Fruit fly (Drosophila melanogaster) whole organism, embryonic: ENCODE results near the gene CG17996.

ENCODE experiments used
- CG10209 ChIP-seq: fragments of 200-800 bp; sonication (Bioruptor generic); optimal IDR thresholded peaks from 3 replicates; lab custom pipeline; 2017; ENCODE audit warnings: missing biosample characterization, mild to moderate bottlenecking, missing genetic modification characterization, missing genetic modification reagents
- CG10366 ChIP-seq: fragments of 200-800 bp; sonication (Bioruptor generic); IDR thresholded peaks from 2 replicates; pipeline ENCODE4 v1.3.6; 2022; ENCODE audit warnings: missing biosample characterization, missing genetic modification characterization
- CG12942 ChIP-seq: fragments of 200-800 bp; sonication (Bioruptor generic); optimal IDR thresholded peaks from 3 replicates; lab custom pipeline; 2016; ENCODE audit warnings: missing biosample characterization, missing genetic modification characterization
- CG13287 ChIP-seq: fragments of 200-800 bp; sonication (Bioruptor generic); IDR thresholded peaks from 2 replicates; pipeline ENCODE4 v1.3.6; 2022; ENCODE audit warnings: missing biosample characterization, missing genetic modification characterization; ENCODE audit not compliant: partially characterized antibody
- CG13894 ChIP-seq: fragments of 200-800 bp; sonication (Bioruptor generic); optimal IDR thresholded peaks from 3 replicates; lab custom pipeline; 2018; ENCODE audit warnings: missing biosample characterization, mild to moderate bottlenecking, missing genetic modification characterization, moderate library complexity
- CG15696 ChIP-seq: fragments of 200-800 bp; sonication (Bioruptor generic); optimal IDR thresholded peaks from 2 replicates; lab custom pipeline; 2019; ENCODE audit warnings: missing biosample characterization, mild to moderate bottlenecking, missing genetic modification characterization, moderate library complexity
- CG17802 ChIP-seq: fragments of 200-800 bp; sonication (Bioruptor generic); optimal IDR thresholded peaks from 2 replicates; lab custom pipeline; 2018; ENCODE audit warnings: missing biosample characterization, mild to moderate bottlenecking, missing genetic modification characterization, moderate library complexity
- CG2199 ChIP-seq: fragments of 200-800 bp; sonication (Bioruptor generic); IDR thresholded peaks from 3 replicates; pipeline ENCODE4 v1.3.6; 2022; ENCODE audit warnings: missing biosample characterization, missing genetic modification characterization
- CG30403 ChIP-seq: fragments of 200-800 bp; sonication (Bioruptor generic); optimal IDR thresholded peaks from 3 replicates; lab custom pipeline; 2016; ENCODE audit warnings: missing biosample characterization, missing genetic modification characterization
- CG3847 ChIP-seq: fragments of 200-800 bp; sonication (Bioruptor generic); IDR thresholded peaks from 2 replicates; pipeline ENCODE4 v1.3.6; 2022; ENCODE audit warnings: missing biosample characterization, missing genetic modification characterization
- CG4282 ChIP-seq: fragments of 200-800 bp; sonication (Bioruptor generic); optimal IDR thresholded peaks from 2 replicates; lab custom pipeline; 2016; ENCODE audit warnings: missing biosample characterization, missing genetic modification characterization
- CG4328 ChIP-seq: fragments of 200-800 bp; sonication (Bioruptor generic); optimal IDR thresholded peaks from 3 replicates; lab custom pipeline; 2017; ENCODE audit warnings: missing biosample characterization, missing genetic modification reagents, missing genetic modification characterization
- CG4424 ChIP-seq: fragments of 200-800 bp; sonication (Bioruptor generic); optimal IDR thresholded peaks from 3 replicates; lab custom pipeline; 2016; ENCODE audit warnings: missing biosample characterization, missing genetic modification characterization
- CG6854 ChIP-seq: fragments of 200-800 bp; sonication (Bioruptor generic); optimal IDR thresholded peaks from 3 replicates; lab custom pipeline; 2017; ENCODE audit warnings: missing biosample characterization, mild to moderate bottlenecking, missing genetic modification characterization
- CG7271 ChIP-seq: fragments of 200-800 bp; sonication (Bioruptor generic); optimal IDR thresholded peaks from 2 replicates; lab custom pipeline; 2018; ENCODE audit warnings: missing biosample characterization, mild to moderate bottlenecking, missing genetic modification characterization, moderate library complexity
- CG7963 ChIP-seq: fragments of 200-800 bp; sonication (Bioruptor generic); IDR thresholded peaks from 3 replicates; pipeline ENCODE4 v1.3.6; 2022; ENCODE audit warnings: missing biosample characterization, missing genetic modification characterization; ENCODE audit not compliant: partially characterized antibody
- CG9437 ChIP-seq: fragments of 200-800 bp; sonication (Bioruptor generic); optimal IDR thresholded peaks from 2 replicates; lab custom pipeline; 2018; ENCODE audit warnings: missing biosample characterization, mild to moderate bottlenecking, missing genetic modification characterization
- CG9932 ChIP-seq: fragments of 200-800 bp; sonication (Bioruptor generic); IDR thresholded peaks from 2 replicates; pipeline ENCODE4 v1.3.6; 2022; ENCODE audit warnings: missing biosample characterization, missing genetic modification characterization
- Dek ChIP-seq: fragments of 200-800 bp; sonication (Bioruptor generic); optimal IDR thresholded peaks from 3 replicates; lab custom pipeline; 2019; ENCODE audit warnings: missing biosample characterization, mild to moderate bottlenecking, missing genetic modification characterization, moderate library complexity
- Fer1 ChIP-seq: fragments of 200-800 bp; sonication (Bioruptor generic); optimal IDR thresholded peaks from 2 replicates; lab custom pipeline; 2017; ENCODE audit warnings: missing biosample characterization, mild to moderate bottlenecking, missing genetic modification characterization
- Hr3 ChIP-seq: fragments of 200-800 bp; sonication (Bioruptor generic); optimal IDR thresholded peaks from 3 replicates; lab custom pipeline; 2016; ENCODE audit warnings: missing biosample characterization, missing genetic modification characterization
- Hr78 ChIP-seq, 2 experiments: fragments of 200-800 bp in 1 of 2; fragments of >200 bp in 1 of 2; sonication (Bioruptor generic) in 1 of 2; optimal IDR thresholded peaks; 2 replicates each; lab custom pipeline; 2017 to 2019; ENCODE audit warnings: missing biosample characterization in 2 of 2, missing genetic modification characterization in 2 of 2, mild to moderate bottlenecking in 1 of 2, moderate library complexity in 1 of 2
- Lim3 ChIP-seq: fragments of 200-800 bp; sonication (Bioruptor generic); IDR thresholded peaks from 2 replicates; pipeline ENCODE4 v1.3.6; 2022; ENCODE audit warnings: missing biosample characterization, missing genetic modification characterization
- Mes4 ChIP-seq: fragments of 200-800 bp; sonication (Bioruptor generic); optimal IDR thresholded peaks from 2 replicates; lab custom pipeline; 2016; ENCODE audit warnings: missing biosample characterization, missing genetic modification characterization
- Opbp ChIP-seq: fragments of 200-800 bp; sonication (Bioruptor generic); IDR thresholded peaks from 3 replicates; pipeline ENCODE4 v1.3.6; 2022; ENCODE audit warnings: missing biosample characterization, missing genetic modification characterization; ENCODE audit not compliant: partially characterized antibody
- PHDP ChIP-seq: fragments of 200-800 bp; sonication (Bioruptor generic); optimal IDR thresholded peaks from 3 replicates; lab custom pipeline; 2018; ENCODE audit warnings: missing biosample characterization, mild to moderate bottlenecking, missing genetic modification characterization, moderate library complexity
- Sox100B ChIP-seq: fragments of 200-800 bp; sonication (Bioruptor generic); optimal IDR thresholded peaks from 3 replicates; lab custom pipeline; 2018; ENCODE audit warnings: missing biosample characterization, mild to moderate bottlenecking, missing genetic modification characterization
- YL-1 ChIP-seq: fragments of 200-800 bp; sonication (Bioruptor generic); optimal IDR thresholded peaks from 3 replicates; lab custom pipeline; 2017; ENCODE audit warnings: missing biosample characterization, mild to moderate bottlenecking, missing genetic modification characterization
- ash1 ChIP-seq: fragments of 200-800 bp; sonication (Bioruptor generic); optimal IDR thresholded peaks from 2 replicates; lab custom pipeline; 2018; ENCODE audit warnings: missing biosample characterization, mild to moderate bottlenecking, missing genetic modification characterization
- bsh ChIP-seq, 2 experiments: fragments of 200-800 bp; sonication (Bioruptor generic); optimal IDR thresholded peaks; 2 replicates each; lab custom pipeline; 2017 to 2018; ENCODE audit warnings: mild to moderate bottlenecking in 2 of 2, missing biosample characterization in 2 of 2, missing genetic modification characterization in 2 of 2, moderate library complexity in 1 of 2
- cg ChIP-seq: fragments of 200-800 bp; sonication (Bioruptor generic); optimal IDR thresholded peaks from 3 replicates; lab custom pipeline; 2019; ENCODE audit warnings: missing biosample characterization, mild to moderate bottlenecking, missing genetic modification characterization, moderate library complexity
- chinmo ChIP-seq: fragments of 200-800 bp; sonication (Bioruptor generic); IDR thresholded peaks from 4 replicates; pipeline ENCODE4 v1.3.6; 2022; ENCODE audit warnings: missing biosample characterization, missing genetic modification characterization; ENCODE audit not compliant: partially characterized antibody
- dm ChIP-seq: fragments of 200-800 bp; sonication (Bioruptor generic); optimal IDR thresholded peaks from 3 replicates; lab custom pipeline; 2016; ENCODE audit warnings: missing biosample characterization, missing genetic modification characterization
- gfzf ChIP-seq: fragments of 200-800 bp; sonication (Bioruptor generic); optimal IDR thresholded peaks from 2 replicates; lab custom pipeline; 2016; ENCODE audit warnings: missing biosample characterization, mild to moderate bottlenecking, missing genetic modification characterization, moderate library complexity
- gsb ChIP-seq: fragments of 200-800 bp; sonication (Bioruptor generic); IDR thresholded peaks from 2 replicates; pipeline ENCODE4 v1.3.6; 2022; ENCODE audit warnings: missing biosample characterization, missing genetic modification characterization
- hb ChIP-seq: fragments of 200-800 bp; sonication (Bioruptor generic); IDR thresholded peaks from 3 replicates; pipeline ENCODE4 v1.3.6; 2022; ENCODE audit warnings: missing biosample characterization, missing genetic modification characterization; ENCODE audit not compliant: partially characterized antibody
- jumu ChIP-seq: fragments of 200-800 bp; sonication (Bioruptor generic); optimal IDR thresholded peaks from 3 replicates; lab custom pipeline; 2016; ENCODE audit warnings: missing biosample characterization, missing genetic modification characterization
- klu ChIP-seq: fragments of 200-800 bp; sonication (Bioruptor generic); IDR thresholded peaks from 2 replicates; pipeline ENCODE4 v1.3.6; 2022; ENCODE audit warnings: missing biosample characterization, missing genetic modification characterization
- knrl ChIP-seq: fragments of 200-800 bp; sonication (Bioruptor generic); IDR thresholded peaks from 3 replicates; pipeline ENCODE4 v1.3.6; 2022; ENCODE audit warnings: missing biosample characterization, missing genetic modification characterization; ENCODE audit not compliant: partially characterized antibody
- nom ChIP-seq: fragments of 200-800 bp; sonication (Bioruptor generic); optimal IDR thresholded peaks from 2 replicates; lab custom pipeline; 2017; ENCODE audit warnings: missing biosample characterization, missing genetic modification characterization, mild to moderate bottlenecking, moderate library complexity, missing genetic modification reagents
- peb ChIP-seq: fragments of 200-800 bp; sonication (Bioruptor generic); IDR thresholded peaks from 2 replicates; pipeline ENCODE4 v1.3.6; 2022; ENCODE audit warnings: missing biosample characterization, missing genetic modification characterization
- phol ChIP-seq: fragments of 200-800 bp; sonication (Bioruptor generic); optimal IDR thresholded peaks from 3 replicates; lab custom pipeline; 2018; ENCODE audit warnings: missing biosample characterization, mild to moderate bottlenecking, missing genetic modification characterization, moderate library complexity
- pros ChIP-seq: fragments of 200-800 bp; sonication (Bioruptor generic); optimal IDR thresholded peaks from 3 replicates; lab custom pipeline; 2019; ENCODE audit warnings: missing biosample characterization, mild to moderate bottlenecking, missing genetic modification characterization, moderate library complexity
- psq ChIP-seq: fragments of 200-800 bp; sonication (Bioruptor generic); optimal IDR thresholded peaks from 2 replicates; lab custom pipeline; 2017; ENCODE audit warnings: missing biosample characterization, missing genetic modification characterization
- sima ChIP-seq: fragments of 200-800 bp; sonication (Bioruptor generic); optimal IDR thresholded peaks from 2 replicates; lab custom pipeline; 2016; ENCODE audit warnings: missing biosample characterization, missing genetic modification characterization
- sqz ChIP-seq: fragments of 200-800 bp; sonication (Bioruptor generic); optimal IDR thresholded peaks from 3 replicates; lab custom pipeline; 2018; ENCODE audit warnings: missing biosample characterization, mild to moderate bottlenecking, missing genetic modification characterization
- twi ChIP-seq: fragments of 200-800 bp; optimal IDR thresholded peaks from 2 replicates; lab custom pipeline; 2019; ENCODE audit warnings: missing biosample characterization, mild to moderate bottlenecking, missing genetic modification characterization, moderate library complexity

CG17996 gene

DNA sequence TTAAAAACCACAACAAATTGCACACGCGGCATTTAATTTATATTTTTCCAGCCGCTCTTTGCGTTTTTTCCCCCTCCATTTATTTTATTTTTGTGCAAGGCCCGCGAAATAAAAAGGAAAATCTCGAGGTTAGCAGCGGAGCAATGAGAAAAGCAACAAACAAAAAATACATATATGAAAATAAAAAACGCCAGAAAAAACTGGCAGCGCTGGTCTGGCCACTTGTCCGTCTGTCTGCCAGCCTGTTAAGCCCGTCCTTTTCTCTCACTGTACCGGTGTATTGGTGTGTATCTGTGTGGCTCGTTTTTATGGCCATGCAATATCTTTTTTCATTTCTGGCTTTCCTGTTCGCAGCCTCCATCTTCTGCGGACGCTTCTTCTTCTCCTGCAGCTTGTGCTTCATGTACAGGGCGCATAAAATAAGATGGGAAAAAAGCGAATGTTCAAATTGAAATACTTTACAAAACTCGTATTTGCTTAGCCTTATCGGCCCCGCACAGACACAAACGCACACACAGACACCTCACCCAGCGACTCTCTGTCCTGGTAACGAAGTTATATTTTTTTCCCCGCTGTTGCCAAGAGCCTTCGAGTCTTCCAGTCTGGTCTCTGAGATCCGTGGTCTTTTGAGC lies 44.3 kb downstream of the CG17996 start (continued):
- TF ChIP-seq Sox100B, result no peak
- TF ChIP-seq CG13287 (GFP tag; lab: Robert Waterston, UW), result no peak
- TF ChIP-seq sqz (GFP tag; lab: Kevin White, UChicago), result peak; percentile 48
- no peak for TF ChIP-seq Mes4 (GFP tag; lab: Kevin White, UChicago)
- TF ChIP-seq Lim3 (GFP tag; lab: Robert Waterston, UW), result no peak
- no peak for TF ChIP-seq CG4282 (GFP tag; lab: Kevin White, UChicago)
- TF ChIP-seq bsh (GFP tag; optimal IDR thresholded peaks at IDR 0.05; lab: Kevin White, UChicago), result peak in 1 of 2 experiments; percentile 60
- no peak for TF ChIP-seq klu (GFP tag; lab: Robert Waterston, UW)
- no peak for TF ChIP-seq hb
- no peak for TF ChIP-seq Hr3 (GFP tag; lab: Kevin White, UChicago)
- no peak for TF ChIP-seq sima
- no peak for TF ChIP-seq chinmo
- TF ChIP-seq CG10366 (GFP tag; lab: Robert Waterston, UW), result no peak
- TF ChIP-seq Fer1, result no peak

dm6 chr2L:16685612-16685912 lies 45.3 kb downstream of the CG17996 start:
- peak; percentile 52 for TF ChIP-seq pros
- no peak for TF ChIP-seq peb (GFP tag; lab: Robert Waterston, UW)
- peak; percentile 80 for TF ChIP-seq CG13894
- TF ChIP-seq CG4424, result no peak
- TF ChIP-seq CG15696 (tag; lab: Kevin White, UChicago), result no peak
- no peak for TF ChIP-seq CG6854 (GFP tag; lab: Kevin White, UChicago)
- peak; percentile 27 for TF ChIP-seq gfzf (GFP tag; lab: Kevin White, UChicago)
- TF ChIP-seq nom, result no peak
- no peak for TF ChIP-seq knrl (GFP tag; lab: Robert Waterston, UW)
- TF ChIP-seq CG9932 (GFP tag; lab: Robert Waterston, UW), result no peak
- no peak for TF ChIP-seq Lim3 (GFP tag; lab: Robert Waterston, UW)
- TF ChIP-seq cg, result peak; percentile 34
- TF ChIP-seq gsb (GFP tag; lab: Robert Waterston, UW), result no peak
- TF ChIP-seq CG7271 (tag; lab: Kevin White, UChicago), result no peak
- TF ChIP-seq CG2199 (GFP tag; lab: Robert Waterston, UW), result 0 out of 3 replicates have a peak, but pooled peaks have one; percentile 1
- 0 out of 3 replicates have a peak, but pooled peaks have one; percentile 23 for TF ChIP-seq Opbp (GFP tag; lab: Robert Waterston, UW)
- no peak for TF ChIP-seq CG30403 (GFP tag; lab: Kevin White, UChicago)
- no peak for TF ChIP-seq dm (GFP tag; lab: Kevin White, UChicago)

dm6 chr2L:16684908-16685611 lies 45.8 kb downstream of the CG17996 start:
- TF ChIP-seq YL-1, result no peak
- peak; percentile 43 for TF ChIP-seq CG9437
- no peak for TF ChIP-seq ash1 (GFP tag; lab: Kevin White, UChicago)
- no peak for TF ChIP-seq CG3847
- peak; percentile 80 for TF ChIP-seq PHDP (tag; lab: Kevin White, UChicago)
- TF ChIP-seq jumu (GFP tag; lab: Kevin White, UChicago), result no peak
- no peak for TF ChIP-seq CG17802 (tag; lab: Kevin White, UChicago)
- no peak for TF ChIP-seq psq (GFP tag; lab: Kevin White, UChicago)
- peak; percentile 15 for TF ChIP-seq twi (tag; lab: Kevin White, UChicago)
- TF ChIP-seq CG12942, result no peak
- TF ChIP-seq CG4328 (GFP tag; lab: Kevin White, UChicago), result peak; percentile 6
- TF ChIP-seq CG10209 (GFP tag; lab: Kevin White, UChicago), result peak; percentile 47
- peak in 1 of 2 experiments; percentile 42 for TF ChIP-seq Hr78 (GFP tag; optimal IDR thresholded peaks at IDR 0.05; lab: Kevin White, UChicago)
- no peak for TF ChIP-seq CG7963
- TF ChIP-seq phol, result peak; percentile 80
- TF ChIP-seq Dek (tag; lab: Kevin White, UChicago), result peak; percentile 45
